Fruit fly (Drosophila melanogaster) whole organism, adult: ENCODE results near the gene amon.

Source experiments
- CG11617 ChIP-seq: fragments of 200-800 bp; sonication (Bioruptor generic); optimal IDR thresholded peaks from 2 replicates; lab custom pipeline; 2017; ENCODE audit warnings: mild to moderate bottlenecking, missing biosample characterization, missing genetic modification reagents, missing genetic modification characterization
- CG12768 ChIP-seq: fragments of 200-800 bp; sonication (Bioruptor generic); optimal IDR thresholded peaks from 2 replicates; lab custom pipeline; 2017; ENCODE audit warnings: missing biosample characterization, missing genetic modification characterization, mild to moderate bottlenecking, moderate library complexity, missing genetic modification reagents
- CG14711 ChIP-seq: fragments of 200-800 bp; sonication (Bioruptor generic); optimal IDR thresholded peaks from 2 replicates; lab custom pipeline; 2018; ENCODE audit warnings: missing biosample characterization, mild to moderate bottlenecking, missing genetic modification characterization, moderate library complexity
- CG1620 ChIP-seq: fragments of 200-800 bp; sonication (Bioruptor generic); optimal IDR thresholded peaks from 2 replicates; lab custom pipeline; 2016; ENCODE audit warnings: missing biosample characterization, missing genetic modification characterization
- CG33017 ChIP-seq: fragments of 200-800 bp; sonication (Bioruptor generic); optimal IDR thresholded peaks from 2 replicates; lab custom pipeline; 2018; ENCODE audit warnings: missing biosample characterization, mild to moderate bottlenecking, missing genetic modification characterization, moderate library complexity
- CG5204 ChIP-seq: fragments of 200-800 bp; sonication (Bioruptor generic); optimal IDR thresholded peaks from 2 replicates; lab custom pipeline; 2016; ENCODE audit warnings: missing biosample characterization, missing genetic modification characterization
- CG7045 ChIP-seq: fragments of 200-800 bp; sonication (Bioruptor generic); optimal IDR thresholded peaks from 2 replicates; lab custom pipeline; 2017; ENCODE audit warnings: missing biosample characterization, mild to moderate bottlenecking, missing genetic modification characterization
- CG7101 ChIP-seq: fragments of 200-800 bp; sonication (Bioruptor generic); optimal IDR thresholded peaks from 2 replicates; lab custom pipeline; 2018; ENCODE audit warnings: missing biosample characterization, mild to moderate bottlenecking, missing genetic modification characterization, moderate library complexity
- Clk ChIP-seq: fragments of 200-800 bp; sonication (Bioruptor generic); optimal IDR thresholded peaks from 2 replicates; lab custom pipeline; 2017; ENCODE audit warnings: missing biosample characterization, missing genetic modification characterization
- Crg-1 ChIP-seq: fragments of 200-800 bp; sonication (Bioruptor generic); optimal IDR thresholded peaks from 2 replicates; lab custom pipeline; 2016; ENCODE audit warnings: missing biosample characterization, missing genetic modification characterization
- Hr96 ChIP-seq: fragments of 200-800 bp; sonication (Bioruptor generic); optimal IDR thresholded peaks from 2 replicates; lab custom pipeline; 2016; ENCODE audit warnings: missing biosample characterization, missing genetic modification characterization
- Mnt ChIP-seq: fragments of 200-800 bp; sonication (Bioruptor generic); optimal IDR thresholded peaks from 2 replicates; lab custom pipeline; 2016; ENCODE audit warnings: missing biosample characterization, mild to moderate bottlenecking, missing genetic modification characterization
- bab1 ChIP-seq: fragments of 200-800 bp; sonication (Bioruptor generic); optimal IDR thresholded peaks from 3 replicates; lab custom pipeline; 2019; ENCODE audit warnings: missing biosample characterization, mild to moderate bottlenecking, missing genetic modification characterization, moderate library complexity
- cic ChIP-seq: fragments of 200-800 bp; sonication (Bioruptor generic); optimal IDR thresholded peaks from 2 replicates; lab custom pipeline; 2017; ENCODE audit warnings: missing biosample characterization, mild to moderate bottlenecking, missing genetic modification characterization, moderate library complexity
- cnc ChIP-seq, 2 experiments: fragments of >200 bp; optimal IDR thresholded peaks; 2 replicates each; lab custom pipeline; 2017
- kay ChIP-seq: fragments of 200-800 bp; sonication (Bioruptor generic); peaks from one replicate; lab custom pipeline; 2016; ENCODE audit warnings: missing biosample characterization, missing genetic modification characterization, borderline replicate concordance
- ovo ChIP-seq: fragments of 200-800 bp; sonication (Bioruptor generic); optimal IDR thresholded peaks from 2 replicates; lab custom pipeline; 2016; ENCODE audit warnings: missing biosample characterization, missing genetic modification characterization
- pad ChIP-seq: fragments of 200-800 bp; sonication (Bioruptor generic); optimal IDR thresholded peaks from 3 replicates; lab custom pipeline; 2017; ENCODE audit warnings: missing biosample characterization, missing genetic modification characterization, mild to moderate bottlenecking, moderate library complexity, missing genetic modification reagents
- tj ChIP-seq: fragments of 200-800 bp; sonication (Bioruptor generic); optimal IDR thresholded peaks from 3 replicates; lab custom pipeline; 2017; ENCODE audit warnings: missing biosample characterization, mild to moderate bottlenecking, missing genetic modification characterization, moderate library complexity
- toe ChIP-seq: fragments of 200-800 bp; sonication (Bioruptor generic); optimal IDR thresholded peaks from 2 replicates; lab custom pipeline; 2016; ENCODE audit warnings: missing biosample characterization, missing genetic modification characterization

amon gene

DNA sequence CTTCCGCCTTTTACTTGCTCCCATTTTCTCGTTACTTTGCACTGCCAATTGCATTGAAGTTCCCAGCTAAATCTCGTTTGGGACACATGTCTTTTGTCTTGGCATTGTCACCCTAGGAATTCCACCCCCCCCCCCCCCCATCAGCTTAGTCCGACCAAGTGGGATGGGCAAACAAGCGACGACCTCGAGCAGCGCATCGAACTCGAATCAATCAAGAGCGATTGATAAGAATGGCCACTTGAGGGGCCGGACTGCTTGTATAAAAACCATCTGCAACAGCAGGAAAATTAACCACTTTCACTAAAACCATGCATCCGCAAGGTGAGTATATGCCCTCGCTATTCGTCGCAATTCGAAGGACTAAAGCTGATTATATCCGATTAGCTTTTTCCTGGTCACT, 11.9 kb upstream of the amon start, which contains the start of gene CG14244:
Gene CG14244, plus strand, starts transcription at position 301 of the 400 bp plus-strand sequence.
- TF ChIP-seq pad (no peak), CG7045 (GFP tag; lab: Kevin White, UChicago) (no peak)

DNA sequence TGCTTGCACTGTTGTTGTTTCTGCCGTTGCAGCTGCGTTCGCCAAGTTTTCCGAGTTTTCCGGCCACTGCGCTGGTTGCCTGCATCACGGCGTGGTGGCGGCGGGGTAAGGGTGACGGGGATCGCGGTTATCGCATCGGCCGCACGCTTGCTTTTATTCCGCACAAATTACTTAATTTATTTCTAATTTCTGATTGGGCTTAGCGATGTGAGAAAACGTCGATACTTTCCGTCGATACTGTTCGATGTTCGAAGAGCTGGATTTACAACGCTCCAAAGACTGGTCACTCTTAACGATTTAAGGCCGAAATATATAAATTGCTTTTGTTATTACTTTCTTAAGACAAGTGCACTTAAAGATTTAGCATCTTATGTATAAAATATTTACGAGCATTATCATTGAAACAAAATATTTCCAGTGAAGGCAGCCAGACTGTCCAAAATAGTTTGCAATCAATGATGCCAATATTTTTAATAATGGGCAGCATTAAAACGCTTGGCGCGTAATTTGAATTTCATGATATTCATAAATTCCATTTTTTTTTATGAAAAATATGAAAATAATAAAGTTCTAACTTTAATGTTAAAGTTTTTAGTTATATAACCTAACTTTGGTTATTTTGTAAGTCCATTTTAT, 11.1 kb upstream of the amon start, which contains the start of gene CG6420:
Gene CG6420, minus strand, starts transcription at position 240 of the 636 bp plus-strand sequence.
- TF ChIP-seq Mnt (GFP tag; lab: Kevin White, UChicago), result peak; percentile 12
- TF ChIP-seq CG11617 (GFP tag; lab: Kevin White, UChicago), result no peak
- TF ChIP-seq Hr96 (GFP tag; lab: Kevin White, UChicago), result no peak
- no peak for TF ChIP-seq Crg-1 (GFP tag; lab: Kevin White, UChicago)
- TF ChIP-seq CG5204 (GFP tag; lab: Kevin White, UChicago), result no peak
- TF ChIP-seq toe (GFP tag; lab: Kevin White, UChicago), result no peak
- no peak for TF ChIP-seq CG14711 (tag; lab: Kevin White, UChicago)
- TF ChIP-seq kay (GFP tag; lab: Kevin White, UChicago), result no peak
- TF ChIP-seq CG1620 (GFP tag; lab: Kevin White, UChicago), result no peak
- TF ChIP-seq cic, result no peak
- no peak for TF ChIP-seq cnc (optimal IDR thresholded peaks at IDR 0.05; lab: Kevin White, UChicago)
- TF ChIP-seq bab1 (GFP tag; lab: Kevin White, UChicago), result peak; percentile 69
- TF ChIP-seq CG12768 (GFP tag; lab: Kevin White, UChicago), result no peak

DNA sequence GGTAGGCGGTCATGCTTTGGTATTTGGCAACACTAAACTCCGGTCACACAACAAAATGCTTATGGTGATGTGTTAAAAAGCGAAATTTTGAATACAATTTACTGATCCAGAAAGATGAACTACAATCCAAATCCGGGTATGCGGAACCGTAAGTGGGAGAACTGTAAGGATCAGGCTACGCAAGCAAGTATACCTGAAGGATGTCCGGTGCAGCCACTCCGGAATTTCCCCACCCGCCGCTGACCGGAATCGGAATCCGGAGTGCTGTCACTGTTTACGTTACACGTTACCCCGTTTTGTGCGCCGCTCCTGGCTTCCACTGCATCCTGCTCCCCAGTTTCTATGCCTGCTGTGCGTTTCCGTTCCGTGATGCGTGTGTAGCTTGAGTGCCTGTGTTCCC, 3.9 kb upstream of the amon start, which contains the start of gene Yif1:
Gene Yif1, plus strand, starts transcription at position 8 of the 400 bp plus-strand sequence.
- TF ChIP-seq ovo (GFP tag; lab: Kevin White, UChicago), result no peak
- TF ChIP-seq cnc (optimal IDR thresholded peaks at IDR 0.05; lab: Kevin White, UChicago), result no peak
- no peak for TF ChIP-seq CG7045 (GFP tag; lab: Kevin White, UChicago)
- no peak for TF ChIP-seq toe (GFP tag; lab: Kevin White, UChicago)
- no peak for TF ChIP-seq CG5204 (GFP tag; lab: Kevin White, UChicago)
- TF ChIP-seq Crg-1 (GFP tag; lab: Kevin White, UChicago), result no peak
- no peak for TF ChIP-seq CG12768 (GFP tag; lab: Kevin White, UChicago)
- no peak for TF ChIP-seq tj (GFP tag; lab: Kevin White, UChicago)
- TF ChIP-seq Mnt (GFP tag; lab: Kevin White, UChicago), result no peak
- TF ChIP-seq CG33017 (tag; lab: Kevin White, UChicago), result no peak
- TF ChIP-seq CG1620 (GFP tag; lab: Kevin White, UChicago), result no peak
- TF ChIP-seq kay (GFP tag; lab: Kevin White, UChicago), result no peak
- TF ChIP-seq bab1 (GFP tag; lab: Kevin White, UChicago), result no peak
- TF ChIP-seq CG14711 (tag; lab: Kevin White, UChicago), result no peak
- no peak for TF ChIP-seq CG11617 (GFP tag; lab: Kevin White, UChicago)
- no peak for TF ChIP-seq Hr96 (GFP tag; lab: Kevin White, UChicago)
- TF ChIP-seq CG7101 (tag; lab: Kevin White, UChicago), result no peak
- no peak for TF ChIP-seq cic
- no peak for TF ChIP-seq pad

DNA sequence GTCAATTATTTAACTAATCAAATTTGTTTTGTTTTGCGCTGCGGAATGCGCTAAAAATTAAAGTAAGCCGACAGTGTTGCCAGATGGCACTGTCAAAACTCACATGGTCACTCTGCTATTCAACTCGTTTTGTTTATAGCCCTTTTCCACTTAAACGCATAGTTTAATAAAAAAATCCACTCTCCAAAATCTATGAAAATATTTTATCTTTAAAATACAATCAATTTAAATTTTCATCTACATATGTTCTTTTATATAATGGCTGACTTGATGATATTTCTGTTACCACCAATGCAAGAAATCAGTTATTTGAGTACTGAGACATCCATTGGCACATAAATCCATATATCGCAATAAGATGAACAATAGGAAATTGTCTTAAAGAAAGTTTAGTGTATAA, 3.3 kb upstream of the amon start, which contains the start of gene CG6425:
Gene CG6425, minus strand, starts transcription at position 95 of the 400 bp plus-strand sequence.
- TF ChIP-seq CG14711 (tag; lab: Kevin White, UChicago), result no peak
- TF ChIP-seq Mnt (GFP tag; lab: Kevin White, UChicago), result no peak
- TF ChIP-seq kay (GFP tag; lab: Kevin White, UChicago), result no peak
- no peak for TF ChIP-seq bab1 (GFP tag; lab: Kevin White, UChicago)
- no peak for TF ChIP-seq CG11617 (GFP tag; lab: Kevin White, UChicago)
- no peak for TF ChIP-seq Clk (GFP tag; lab: Kevin White, UChicago)
- TF ChIP-seq CG12768 (GFP tag; lab: Kevin White, UChicago), result no peak
- peak; percentile 17 for TF ChIP-seq CG7045 (GFP tag; lab: Kevin White, UChicago)
- TF ChIP-seq ovo (GFP tag; lab: Kevin White, UChicago), result no peak
- no peak for TF ChIP-seq CG7101 (tag; lab: Kevin White, UChicago)
- TF ChIP-seq toe (GFP tag; lab: Kevin White, UChicago), result peak; percentile 49
- TF ChIP-seq pad, result no peak
- no peak for TF ChIP-seq tj (GFP tag; lab: Kevin White, UChicago)
- TF ChIP-seq CG1620 (GFP tag; lab: Kevin White, UChicago), result no peak
- no peak for TF ChIP-seq cic
- no peak for TF ChIP-seq Hr96 (GFP tag; lab: Kevin White, UChicago)
- peak; percentile 42 for TF ChIP-seq CG5204 (GFP tag; lab: Kevin White, UChicago)
- no peak for TF ChIP-seq cnc (optimal IDR thresholded peaks at IDR 0.05; lab: Kevin White, UChicago)
- TF ChIP-seq CG33017 (tag; lab: Kevin White, UChicago), result no peak
- no peak for TF ChIP-seq Crg-1 (GFP tag; lab: Kevin White, UChicago)

DNA sequence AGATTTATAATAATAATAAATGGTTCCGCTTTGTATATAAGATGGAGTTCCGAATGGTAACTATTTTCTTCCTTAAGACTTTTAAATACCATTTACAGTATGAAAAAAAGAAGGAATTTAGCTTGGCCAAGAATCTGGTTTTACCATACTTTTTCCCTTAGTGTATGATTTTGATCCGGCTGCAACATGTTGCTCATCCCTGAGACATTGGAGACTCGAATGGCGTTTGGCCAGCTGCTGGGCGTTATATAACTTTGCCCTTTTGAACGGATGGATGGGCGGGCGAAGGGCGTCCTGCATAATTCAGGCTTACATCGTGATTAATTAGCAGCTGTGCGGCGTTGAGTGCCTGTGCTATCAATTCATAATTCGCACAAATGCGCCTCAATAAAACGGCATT, 9.6 kb downstream of the amon start:
- TF ChIP-seq pad, result no peak
- no peak for TF ChIP-seq Clk (GFP tag; lab: Kevin White, UChicago)
- no peak for TF ChIP-seq kay (GFP tag; lab: Kevin White, UChicago)
- no peak for TF ChIP-seq ovo (GFP tag; lab: Kevin White, UChicago)
- TF ChIP-seq toe (GFP tag; lab: Kevin White, UChicago), result no peak
- TF ChIP-seq cic, result no peak
- TF ChIP-seq CG5204 (GFP tag; lab: Kevin White, UChicago), result no peak
- no peak for TF ChIP-seq Crg-1 (GFP tag; lab: Kevin White, UChicago)
- TF ChIP-seq bab1 (GFP tag; lab: Kevin White, UChicago), result no peak
- no peak for TF ChIP-seq CG11617 (GFP tag; lab: Kevin White, UChicago)
- no peak for TF ChIP-seq CG7045 (GFP tag; lab: Kevin White, UChicago)
- no peak for TF ChIP-seq Mnt (GFP tag; lab: Kevin White, UChicago)
- TF ChIP-seq Hr96 (GFP tag; lab: Kevin White, UChicago), result no peak
- no peak for TF ChIP-seq tj (GFP tag; lab: Kevin White, UChicago)
- TF ChIP-seq CG33017 (tag; lab: Kevin White, UChicago), result no peak
- TF ChIP-seq CG1620 (GFP tag; lab: Kevin White, UChicago), result no peak
- TF ChIP-seq CG14711 (tag; lab: Kevin White, UChicago), result no peak
